Worm (Caenorhabditis elegans) whole organism, L2 larva: ENCODE measurements around the gene srlf-15.
A peak's percentile ranks its signal among the peaks of the same experiment; 100 is the strongest.

Experiments
- C34F6.9 ChIP-seq: fragments of 150-350 bp; optimal IDR thresholded peaks from 2 replicates; lab custom pipeline; 2014; ENCODE audit warnings: missing biosample characterization, missing genetic modification characterization
- R02D3.7 ChIP-seq: fragments of 150-350 bp; optimal IDR thresholded peaks from 2 replicates; lab custom pipeline; 2014; ENCODE audit warnings: missing biosample characterization, missing genetic modification characterization
- Y55F3AM.14 ChIP-seq: fragments of 200-800 bp; sonication (Bioruptor generic); optimal IDR thresholded peaks from 2 replicates; lab custom pipeline; 2018; ENCODE audit warnings: mild to moderate bottlenecking, missing genetic modification characterization, missing compliant biosample characterization
- ZK546.5 ChIP-seq: sonication (generic microtip); optimal IDR thresholded peaks from 2 replicates; lab custom pipeline; 2017; ENCODE audit warnings: missing biosample characterization, missing genetic modification characterization
- alr-1 ChIP-seq: fragments of 150-350 bp; optimal IDR thresholded peaks from 2 replicates; lab custom pipeline; 2014; ENCODE audit warnings: missing biosample characterization, missing genetic modification characterization
- aly-2 ChIP-seq: fragments of 150-350 bp; optimal IDR thresholded peaks from 2 replicates; lab custom pipeline; 2014; ENCODE audit warnings: missing biosample characterization, missing genetic modification characterization
- ama-1 ChIP-seq: fragments of 150-350 bp; optimal IDR thresholded peaks from 2 replicates; lab custom pipeline; 2018; ENCODE audit warnings: inconsistent platforms
- blmp-1 ChIP-seq: sonication (generic microtip); optimal IDR thresholded peaks from 2 replicates; lab custom pipeline; 2017; ENCODE audit warnings: missing genetic modification characterization, mild to moderate bottlenecking, missing compliant biosample characterization, antibody characterized with exemption, moderate library complexity; ENCODE audit not compliant: insufficient read depth
- ceh-16 ChIP-seq: fragments of 150-350 bp; optimal IDR thresholded peaks from 2 replicates; lab custom pipeline; 2014; ENCODE audit warnings: missing biosample characterization, missing genetic modification characterization
- ceh-82 ChIP-seq: fragments of 150-350 bp; optimal IDR thresholded peaks from 2 replicates; lab custom pipeline; 2014; ENCODE audit warnings: missing biosample characterization, missing genetic modification characterization
- crh-2 ChIP-seq: sonication (generic microtip); optimal IDR thresholded peaks from 2 replicates; lab custom pipeline; 2017; ENCODE audit warnings: missing biosample characterization, missing genetic modification characterization
- dmd-4 ChIP-seq: sonication (generic microtip); optimal IDR thresholded peaks from 2 replicates; lab custom pipeline; 2017; ENCODE audit warnings: missing biosample characterization, missing genetic modification characterization
- egl-27 ChIP-seq: sonication (generic microtip); optimal IDR thresholded peaks from 3 replicates; lab custom pipeline; 2017; ENCODE audit warnings: missing biosample characterization, missing genetic modification reagents, missing genetic modification characterization
- elt-1 ChIP-seq: fragments of 150-350 bp; optimal IDR thresholded peaks from 2 replicates; lab custom pipeline; 2014; ENCODE audit warnings: missing biosample characterization, missing genetic modification characterization
- elt-3 ChIP-seq: sonication (generic microtip); optimal IDR thresholded peaks from 2 replicates; lab custom pipeline; 2017; ENCODE audit warnings: missing biosample characterization, missing genetic modification characterization
- fos-1 ChIP-seq: fragments of 150-350 bp; optimal IDR thresholded peaks from 2 replicates; lab custom pipeline; 2014; ENCODE audit warnings: missing biosample characterization, missing genetic modification characterization
- lin-11 ChIP-seq: fragments of 150-350 bp; sonication (generic microtip); optimal IDR thresholded peaks from 2 replicates; lab custom pipeline; 2014; ENCODE audit warnings: missing biosample characterization, missing genetic modification characterization, inconsistent platforms, mixed read lengths
- lin-39 ChIP-seq: fragments of 150-350 bp; optimal IDR thresholded peaks from 2 replicates; lab custom pipeline; 2014; ENCODE audit warnings: missing biosample characterization, missing genetic modification reagents, missing genetic modification characterization
- mbf-1 ChIP-seq: sonication (generic microtip); optimal IDR thresholded peaks from 2 replicates; lab custom pipeline; 2017; ENCODE audit warnings: missing biosample characterization, missing genetic modification characterization
- mdl-1 ChIP-seq, 2 experiments: fragments of 150-350 bp in 1 of 2; sonication (generic microtip) in 1 of 2; optimal IDR thresholded peaks; 2 replicates each; lab custom pipeline; 2017; ENCODE audit warnings: missing biosample characterization in 2 of 2, missing genetic modification characterization in 2 of 2
- nhr-10 ChIP-seq: sonication (generic microtip); optimal IDR thresholded peaks from 2 replicates; lab custom pipeline; 2017; ENCODE audit warnings: missing biosample characterization, missing genetic modification characterization
- nhr-11 ChIP-seq: fragments of 150-350 bp; optimal IDR thresholded peaks from 2 replicates; lab custom pipeline; 2014; ENCODE audit warnings: missing biosample characterization, missing genetic modification characterization
- nhr-12 ChIP-seq: fragments of 150-350 bp; optimal IDR thresholded peaks from 2 replicates; lab custom pipeline; 2014; ENCODE audit warnings: missing biosample characterization, missing genetic modification characterization
- nhr-21 ChIP-seq: fragments of 150-350 bp; optimal IDR thresholded peaks from 2 replicates; lab custom pipeline; 2014; ENCODE audit warnings: missing biosample characterization, missing genetic modification characterization
- nhr-23 ChIP-seq: fragments of 150-350 bp; optimal IDR thresholded peaks from 2 replicates; lab custom pipeline; 2014; ENCODE audit warnings: missing biosample characterization, missing genetic modification reagents, missing genetic modification characterization
- nhr-237 ChIP-seq: fragments of 150-350 bp; optimal IDR thresholded peaks from 2 replicates; lab custom pipeline; 2014; ENCODE audit warnings: missing biosample characterization, missing genetic modification characterization
- nhr-25 ChIP-seq: fragments of 150-350 bp; sonication (generic microtip); optimal IDR thresholded peaks from 3 replicates; lab custom pipeline; 2014; ENCODE audit warnings: missing biosample characterization, missing genetic modification characterization
- nhr-6 ChIP-seq: fragments of 150-350 bp; optimal IDR thresholded peaks from 2 replicates; lab custom pipeline; 2014; ENCODE audit warnings: missing biosample characterization, missing genetic modification characterization
- nhr-77 ChIP-seq: fragments of 150-350 bp; optimal IDR thresholded peaks from 2 replicates; lab custom pipeline; 2014; ENCODE audit warnings: missing biosample characterization, missing genetic modification characterization
- peb-1 ChIP-seq: fragments of 150-350 bp; optimal IDR thresholded peaks from 2 replicates; lab custom pipeline; 2014; ENCODE audit warnings: missing biosample characterization, missing genetic modification characterization
- skn-1 ChIP-seq: sonication (generic microtip); optimal IDR thresholded peaks from 2 replicates; lab custom pipeline; 2017; ENCODE audit warnings: missing biosample characterization, missing genetic modification characterization
- sma-3 ChIP-seq: sonication (generic microtip); optimal IDR thresholded peaks from 2 replicates; lab custom pipeline; 2016; ENCODE audit warnings: missing genetic modification reagents, missing genetic modification characterization, missing compliant biosample characterization
- snpc-4 ChIP-seq: fragments of 150-350 bp; optimal IDR thresholded peaks from 2 replicates; lab custom pipeline; 2014; ENCODE audit warnings: missing biosample characterization, missing genetic modification characterization
- unc-39 ChIP-seq: fragments of 150-350 bp; optimal IDR thresholded peaks from 2 replicates; lab custom pipeline; 2014; ENCODE audit warnings: missing biosample characterization, missing genetic modification characterization
- unc-55 ChIP-seq: fragments of 150-350 bp; sonication (generic microtip); optimal IDR thresholded peaks from 3 replicates; lab custom pipeline; 2014; ENCODE audit warnings: missing biosample characterization, missing genetic modification reagents, missing genetic modification characterization
- unc-62 ChIP-seq: fragments of 150-350 bp; optimal IDR thresholded peaks from 2 replicates; lab custom pipeline; 2014; ENCODE audit warnings: missing biosample characterization, missing genetic modification reagents, missing genetic modification characterization
- zag-1 ChIP-seq: fragments of 150-350 bp; optimal IDR thresholded peaks from 2 replicates; lab custom pipeline; 2014; ENCODE audit warnings: missing biosample characterization, missing genetic modification characterization
- ztf-4 ChIP-seq: fragments of 150-350 bp; optimal IDR thresholded peaks from 2 replicates; lab custom pipeline; 2014; ENCODE audit warnings: missing biosample characterization, missing genetic modification characterization

srlf-15 gene

DNA sequence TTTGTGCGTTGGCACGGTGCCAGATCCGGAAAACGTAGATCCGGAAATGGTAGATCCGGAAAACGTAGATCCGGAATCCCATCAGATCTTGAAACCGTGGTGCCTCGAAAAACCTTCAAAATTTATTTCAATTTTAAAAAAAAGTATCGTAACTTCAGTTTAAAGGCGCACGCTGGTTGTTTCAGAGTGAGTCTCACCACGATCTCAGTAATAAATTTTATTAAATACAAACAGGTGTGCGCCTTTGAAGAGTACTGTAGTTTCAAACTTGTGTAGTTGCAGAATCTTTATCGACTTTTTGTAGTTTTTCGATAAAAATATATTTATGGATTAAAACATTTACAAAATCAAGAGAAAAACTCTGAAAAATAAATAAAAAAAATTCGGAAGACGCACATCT, 14.8 kb downstream of the srlf-15 start:
- TF ChIP-seq ztf-4 (tag; lab: Kevin White, UChicago), result no peak
- no peak for TF ChIP-seq peb-1 (tag; lab: Kevin White, UChicago)
- no peak for TF ChIP-seq unc-39 (tag; lab: Kevin White, UChicago)
- no peak for TF ChIP-seq nhr-237
- TF ChIP-seq R02D3.7, result no peak
- no peak for TF ChIP-seq C34F6.9 (tag; lab: Kevin White, UChicago)
- TF ChIP-seq lin-11 (tag; lab: Kevin White, UChicago), result no peak
- TF ChIP-seq Y55F3AM.14 (GFP tag; lab: Kevin White, UChicago), result no peak
- TF ChIP-seq zag-1, result no peak

DNA sequence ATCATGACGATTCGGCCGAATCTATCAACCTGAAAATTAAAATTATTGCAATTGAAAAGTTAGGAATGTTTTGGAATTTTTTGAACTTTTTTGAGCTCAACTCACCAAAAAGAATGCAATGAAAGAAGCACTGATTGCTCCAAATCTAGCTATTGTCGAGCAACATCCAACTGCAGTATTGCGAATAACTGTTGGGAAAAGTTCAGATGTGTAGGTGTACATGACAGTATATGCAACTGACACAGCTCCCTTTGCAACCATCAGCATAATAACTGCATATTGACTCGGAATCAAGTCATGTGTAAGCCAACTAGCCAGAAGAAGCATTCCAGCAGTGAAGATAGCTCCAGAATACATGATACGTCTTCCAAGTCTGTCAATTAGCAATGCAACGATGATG, 16.7 kb downstream of the srlf-15 start:
- TF ChIP-seq blmp-1 (tag; lab: Kevin White, UChicago) (no peak), nhr-6 (no peak), zag-1 (no peak), lin-39 (tag; lab: Kevin White, UChicago) (no peak), ceh-16 (tag; lab: Kevin White, UChicago) (no peak), ceh-82 (no peak), ama-1 (no peak), nhr-11 (no peak), lin-11 (tag; lab: Kevin White, UChicago) (no peak), mbf-1 (no peak), peb-1 (tag; lab: Kevin White, UChicago) (no peak), mdl-1 (tag; optimal IDR thresholded peaks at IDR 0.05; lab: Kevin White, UChicago) (no peak), elt-3 (tag; lab: Kevin White, UChicago) (no peak), elt-1 (tag; lab: Kevin White, UChicago) (no peak), egl-27 (no peak), sma-3 (no peak), aly-2 (tag; lab: Kevin White, UChicago) (no peak), unc-62 (GFP tag; lab: Kevin White, UChicago) (no peak)

DNA sequence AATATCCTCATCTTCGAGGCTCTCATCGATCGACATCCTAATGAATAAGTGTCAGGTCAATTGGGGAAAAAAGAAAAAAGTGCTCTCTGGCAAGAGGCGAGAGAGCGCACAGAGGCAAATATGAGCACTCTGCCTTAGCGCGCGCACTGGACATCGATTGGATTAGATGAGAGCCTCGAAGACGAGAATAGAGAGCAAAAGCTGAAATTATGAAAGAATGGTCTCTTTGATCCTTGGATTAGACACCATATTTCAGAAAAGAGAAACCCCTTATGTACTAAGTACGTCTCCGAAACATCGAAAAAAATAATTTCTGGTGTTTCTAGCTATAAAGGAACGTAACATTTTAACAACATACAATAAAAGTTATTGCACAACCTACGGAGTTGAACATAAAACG, 19.3 kb downstream of the srlf-15 start, which contains the start of gene F45E10.2:
F45E10.2 (minus strand) TSS at position 101 of the 400 bp plus-strand sequence.
- TF ChIP-seq lin-11 (tag; lab: Kevin White, UChicago) (no peak), skn-1 (tag; lab: Kevin White, UChicago) (no peak), unc-55 (no peak), unc-62 (GFP tag; lab: Kevin White, UChicago) (no peak), lin-39 (tag; lab: Kevin White, UChicago) (no peak), Y55F3AM.14 (GFP tag; lab: Kevin White, UChicago) (no peak), nhr-77 (tag; lab: Kevin White, UChicago) (no peak), fos-1 (tag; lab: Kevin White, UChicago) (no peak), alr-1 (tag; lab: Kevin White, UChicago) (no peak), mbf-1 (no peak), snpc-4 (no peak), dmd-4 (tag; lab: Kevin White, UChicago) (no peak), aly-2 (tag; lab: Kevin White, UChicago) (no peak)

DNA sequence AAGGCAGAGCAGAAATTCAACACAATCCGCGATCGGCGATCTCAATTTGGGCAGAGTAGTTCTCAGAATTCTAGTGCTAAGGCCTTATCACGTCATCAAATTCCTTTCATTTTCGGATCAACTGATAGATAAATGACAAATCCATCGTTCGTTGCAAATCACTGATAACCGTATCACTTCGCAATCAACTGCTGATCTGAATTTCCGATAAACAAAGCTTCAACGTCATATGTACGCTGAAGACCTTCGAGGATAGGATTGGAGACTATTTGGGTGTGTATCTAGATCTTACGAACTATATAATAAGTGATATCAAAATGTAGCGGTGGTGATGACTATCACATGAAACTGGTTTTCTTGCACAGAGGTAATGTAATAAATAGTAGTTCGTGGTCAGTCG, 21.4 kb downstream of the srlf-15 start:
- TF ChIP-seq nhr-12 (tag; lab: Kevin White, UChicago), result no peak
- peak; percentile 7 for TF ChIP-seq sma-3

DNA sequence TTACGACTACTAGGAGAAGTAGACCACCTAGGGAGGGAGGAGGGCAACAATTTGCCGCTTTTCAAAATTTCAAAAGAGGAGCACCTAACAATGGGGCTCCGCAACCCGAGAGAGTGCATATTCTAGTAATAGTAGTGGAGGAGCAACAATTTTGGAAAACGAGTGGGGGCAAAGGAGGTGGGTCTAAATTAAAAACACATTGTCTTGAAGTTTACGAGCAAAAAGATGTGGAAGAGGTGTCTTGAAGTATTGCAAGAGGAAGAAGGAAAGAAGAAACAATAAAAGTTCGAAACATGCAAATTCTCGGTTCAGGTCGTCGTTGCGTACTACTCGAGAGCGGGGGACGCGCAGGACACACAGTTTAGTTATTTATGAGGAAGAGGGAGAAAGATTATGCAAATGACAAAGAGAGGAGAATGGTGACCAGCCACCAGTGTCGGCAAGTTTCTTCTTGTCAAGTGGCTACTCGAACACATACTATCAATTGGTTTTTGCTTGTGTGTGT, 28.4 kb downstream of the srlf-15 start:
- no peak for TF ChIP-seq nhr-23
- no peak for TF ChIP-seq alr-1 (tag; lab: Kevin White, UChicago)
- TF ChIP-seq elt-3 (tag; lab: Kevin White, UChicago), result no peak
- TF ChIP-seq zag-1, result no peak
- no peak for TF ChIP-seq ztf-4 (tag; lab: Kevin White, UChicago)
- no peak for TF ChIP-seq nhr-77 (tag; lab: Kevin White, UChicago)
- TF ChIP-seq crh-2 (tag; lab: Kevin White, UChicago), result no peak
- no peak for TF ChIP-seq unc-55

DNA sequence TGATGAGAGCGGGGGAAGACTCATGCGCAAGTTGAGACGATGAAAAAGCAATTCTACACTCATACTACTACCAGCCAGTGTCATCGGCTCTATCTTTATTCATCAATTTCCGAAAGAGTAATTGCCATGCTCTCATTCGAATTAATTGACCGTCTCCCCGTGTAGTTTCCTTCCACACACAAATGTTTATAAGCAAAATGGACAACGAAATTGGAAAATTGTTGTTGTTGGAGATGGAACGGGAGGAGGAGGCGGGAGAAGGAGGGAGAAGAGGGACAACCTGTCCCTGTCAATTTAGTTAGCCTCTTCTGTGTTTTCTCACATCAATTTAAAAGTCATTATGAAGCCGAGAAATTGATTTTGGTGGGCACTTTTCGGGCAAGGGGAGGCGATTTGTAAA, 36.7 kb downstream of the srlf-15 start:
- no peak for TF ChIP-seq crh-2 (tag; lab: Kevin White, UChicago)
- TF ChIP-seq unc-39 (tag; lab: Kevin White, UChicago), result no peak
- no peak for TF ChIP-seq nhr-10
- TF ChIP-seq nhr-23, result no peak
- no peak for TF ChIP-seq sma-3
- no peak for TF ChIP-seq fos-1 (tag; lab: Kevin White, UChicago)
- TF ChIP-seq zag-1, result no peak
- no peak for TF ChIP-seq dmd-4 (tag; lab: Kevin White, UChicago)
- TF ChIP-seq lin-39 (tag; lab: Kevin White, UChicago), result no peak
- TF ChIP-seq nhr-21 (tag; lab: Kevin White, UChicago), result no peak
- TF ChIP-seq alr-1 (tag; lab: Kevin White, UChicago), result no peak
- TF ChIP-seq nhr-6, result no peak
- TF ChIP-seq egl-27, result no peak
- TF ChIP-seq nhr-12 (tag; lab: Kevin White, UChicago), result no peak
- TF ChIP-seq ZK546.5 (tag; lab: Kevin White, UChicago), result no peak
- TF ChIP-seq unc-55, result no peak
- no peak for TF ChIP-seq nhr-25 (tag; lab: Kevin White, UChicago)
